Worm (Caenorhabditis elegans): Measurements from ENCODE around the gene pink-1.
A peak's percentile ranks its signal among the peaks of the same experiment; 100 is the strongest.

pink-1 gene

DNA sequence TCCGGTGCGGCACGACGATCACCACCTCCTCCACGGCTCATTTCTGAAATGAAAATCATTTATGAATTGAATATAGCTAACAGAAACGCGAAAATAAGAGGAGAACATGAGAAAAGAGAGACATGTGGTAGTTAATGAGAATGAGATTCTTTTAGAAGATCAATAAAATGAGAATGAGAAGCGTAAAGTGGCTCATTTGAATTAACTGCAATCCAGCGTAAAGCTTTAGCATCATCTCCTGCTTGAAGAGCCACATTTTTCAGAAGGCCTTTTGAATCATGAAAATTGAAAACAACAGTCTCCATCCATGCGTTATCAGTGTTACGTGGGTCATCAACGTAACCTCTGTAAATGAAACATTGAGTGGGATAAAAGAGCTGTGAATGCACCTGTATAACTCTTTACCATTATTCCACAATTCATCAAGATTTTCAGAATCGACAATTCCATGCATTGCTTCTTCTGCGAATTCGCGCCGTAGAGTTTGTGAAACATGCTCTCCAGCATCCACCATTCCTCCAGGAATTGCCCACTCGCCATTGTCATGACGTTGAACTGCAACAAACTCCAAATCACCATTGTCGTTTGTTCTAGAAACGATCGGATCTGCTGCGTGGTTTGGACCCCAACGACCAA is 6.6 kb downstream of the pink-1 start, which contains the start of gene rsp-4:
Gene rsp-4 (minus strand): TSS at position 51 of the 636 bp plus-strand sequence.
- TF ChIP-seq dmd-4 (tag; optimal IDR thresholded peaks at IDR 0.05; ENCODE audit: borderline replicate concordance) (no peak), dve-1 (tag; optimal IDR thresholded peaks at IDR 0.05) (no peak), pha-2 (tag; optimal IDR thresholded peaks at IDR 0.05) (no peak), ceh-48 (tag; optimal IDR thresholded peaks at IDR 0.05) (no peak), odd-2 (tag; optimal IDR thresholded peaks at IDR 0.05) (no peak), rnt-1 (tag; optimal IDR thresholded peaks at IDR 0.05) (no peak), syd-9 (tag; optimal IDR thresholded peaks at IDR 0.05) (no peak), pqm-1 (tag; optimal IDR thresholded peaks at IDR 0.05) (no peak)

DNA sequence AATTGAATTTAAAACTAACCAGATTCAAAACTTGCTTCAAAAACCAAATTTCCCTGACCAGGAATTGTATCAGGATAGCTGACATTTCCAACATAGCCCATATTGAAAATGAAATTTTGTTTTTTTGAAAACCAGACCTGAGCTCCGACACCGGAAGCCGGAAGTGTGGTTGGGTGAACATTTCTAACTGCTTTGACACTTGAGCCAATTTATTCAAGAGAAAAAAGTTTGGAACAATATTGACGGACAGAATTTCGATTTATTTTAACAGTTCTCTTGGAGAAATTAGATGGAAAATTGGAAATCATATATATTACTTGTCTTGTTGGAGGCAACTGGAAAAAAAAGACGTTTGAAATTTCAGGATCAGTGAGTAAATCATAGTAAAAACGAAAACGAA is 8.3 kb downstream of the pink-1 start, which contains the start of gene ccpp-6:
Gene ccpp-6 (minus strand): TSS at position 101 of the 400 bp plus-strand sequence.
- TF ChIP-seq lim-6 (tag; optimal IDR thresholded peaks at IDR 0.05) = no peak
- no peak for TF ChIP-seq ztf-16 (tag; optimal IDR thresholded peaks at IDR 0.05)
- no peak for TF ChIP-seq ceh-30 (tag; optimal IDR thresholded peaks at IDR 0.05)
- TF ChIP-seq ceh-24 (tag; optimal IDR thresholded peaks at IDR 0.05) = no peak
- no peak for TF ChIP-seq ceh-19 (GFP tag; optimal IDR thresholded peaks at IDR 0.05)
- no peak for TF ChIP-seq elt-4 (tag; optimal IDR thresholded peaks at IDR 0.05)
- no peak for TF ChIP-seq K02D7.2 (tag; optimal IDR thresholded peaks at IDR 0.05)
- TF ChIP-seq ceh-31 (tag; optimal IDR thresholded peaks at IDR 0.05) = no peak
- TF ChIP-seq dmd-4 (tag; optimal IDR thresholded peaks at IDR 0.05; ENCODE audit: borderline replicate concordance) = no peak
- no peak for TF ChIP-seq unc-86 (tag; optimal IDR thresholded peaks at IDR 0.05)
- TF ChIP-seq elt-2 (tag; optimal IDR thresholded peaks at IDR 0.05) = no peak
- no peak for TF ChIP-seq hlh-8 (tag; optimal IDR thresholded peaks at IDR 0.05)
- no peak for TF ChIP-seq ahr-1 (tag; optimal IDR thresholded peaks at IDR 0.05)
- no peak for TF ChIP-seq pha-2 (tag; optimal IDR thresholded peaks at IDR 0.05)
- no peak for TF ChIP-seq rnt-1 (tag; optimal IDR thresholded peaks at IDR 0.05)
- TF ChIP-seq pat-9 (tag; optimal IDR thresholded peaks at IDR 0.05) = no peak
- TF ChIP-seq fax-1 (tag; optimal IDR thresholded peaks at IDR 0.05) = no peak
- no peak for TF ChIP-seq ets-4 (tag; optimal IDR thresholded peaks at IDR 0.05)
- no peak for TF ChIP-seq ceh-34 (tag; optimal IDR thresholded peaks at IDR 0.05)

DNA sequence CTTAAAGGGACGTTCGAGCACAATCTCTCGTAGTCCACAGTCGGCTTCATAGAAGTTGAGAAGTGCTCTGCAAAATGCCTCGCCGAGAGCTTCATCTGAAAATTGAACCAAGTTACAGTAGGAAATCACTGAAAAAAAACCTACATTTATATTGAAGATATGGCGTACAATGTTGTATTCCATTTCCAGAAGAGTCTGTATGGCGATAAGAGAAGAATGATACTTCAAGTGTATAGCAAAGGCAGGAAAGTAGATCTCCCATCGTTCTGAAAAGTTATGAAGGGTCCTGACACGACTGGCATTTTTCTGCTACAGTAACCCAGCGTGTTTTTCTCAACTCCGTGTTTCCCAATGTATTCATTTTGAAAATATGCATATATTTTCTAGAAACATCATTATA is 11.2 kb downstream of the pink-1 start:
- TF ChIP-seq pax-1 (tag; optimal IDR thresholded peaks at IDR 0.05) = no peak
- TF ChIP-seq ceh-48 (tag; optimal IDR thresholded peaks at IDR 0.05) = no peak
- no peak for TF ChIP-seq ceh-14 (tag; optimal IDR thresholded peaks at IDR 0.05)
- TF ChIP-seq hlh-8 (tag; optimal IDR thresholded peaks at IDR 0.05) = no peak
- TF ChIP-seq nhr-232 (tag; optimal IDR thresholded peaks at IDR 0.05) = no peak
- no peak for TF ChIP-seq elt-4 (tag; optimal IDR thresholded peaks at IDR 0.05)
- TF ChIP-seq ttx-3 (tag; optimal IDR thresholded peaks at IDR 0.05) = no peak
- TF ChIP-seq F13H6.1 (tag; optimal IDR thresholded peaks at IDR 0.05) = no peak
- TF ChIP-seq fax-1 (tag; optimal IDR thresholded peaks at IDR 0.05) = no peak
- no peak for TF ChIP-seq ceh-19 (GFP tag; optimal IDR thresholded peaks at IDR 0.05)
- TF ChIP-seq unc-3 (GFP tag; conservative IDR thresholded peaks at IDR 0.05) = no peak
- TF ChIP-seq unc-3 (tag; optimal IDR thresholded peaks at IDR 0.05) = no peak
- TF ChIP-seq sox-4 (tag; optimal IDR thresholded peaks at IDR 0.05) = no peak
- TF ChIP-seq lim-6 (tag; optimal IDR thresholded peaks at IDR 0.05) = no peak
- TF ChIP-seq zip-5 (tag; optimal IDR thresholded peaks at IDR 0.05) = no peak
- TF ChIP-seq tbx-7 (tag; optimal IDR thresholded peaks at IDR 0.05) = no peak

DNA sequence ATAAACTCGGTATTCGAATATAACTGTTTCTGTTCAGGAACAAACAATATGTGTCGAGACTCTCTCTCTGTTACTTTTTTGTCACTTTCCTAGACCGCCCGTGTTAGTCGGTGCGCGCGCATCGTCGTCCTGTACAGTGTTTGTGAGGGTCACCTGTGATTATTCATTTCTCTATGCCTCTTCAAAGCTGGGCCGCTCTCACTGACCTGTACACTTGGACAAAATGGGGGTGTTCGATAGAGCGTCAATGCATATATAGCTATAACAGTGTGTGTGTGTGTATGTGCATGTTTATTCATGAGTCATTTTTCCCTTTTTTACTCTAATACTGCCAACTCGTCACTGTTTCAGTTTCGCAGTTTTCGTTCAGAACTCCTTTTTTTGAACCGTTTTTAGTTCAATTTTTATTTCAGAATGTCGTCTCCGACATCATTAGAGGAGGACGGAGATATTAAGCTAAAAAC is 15.8 kb downstream of the pink-1 start, which contains the start of gene pkc-3:
Gene pkc-3 (plus strand): TSS at position 414 of the 464 bp plus-strand sequence.
- TF ChIP-seq pax-1 (tag; optimal IDR thresholded peaks at IDR 0.05) (peak; percentile 26), ceh-2 (tag; optimal IDR thresholded peaks at IDR 0.05) (peak; percentile 9), syd-9 (tag; optimal IDR thresholded peaks at IDR 0.05) (no peak), T23F11.4 (GFP tag; optimal IDR thresholded peaks at IDR 0.05) (peak; percentile 26), hlh-30 (tag; optimal IDR thresholded peaks at IDR 0.05; ENCODE audit: insufficient read depth) (peak; percentile 2), elt-2 (tag; optimal IDR thresholded peaks at IDR 0.05) (peak; percentile 74), dve-1 (tag; optimal IDR thresholded peaks at IDR 0.05) (peak; percentile 4), ceh-48 (tag; optimal IDR thresholded peaks at IDR 0.05) (no peak), hlh-8 (tag; optimal IDR thresholded peaks at IDR 0.05) (no peak), nfya-1 (tag; optimal IDR thresholded peaks at IDR 0.05) (peak; percentile 34), ama-1 (optimal IDR thresholded peaks at IDR 0.05) (peak; percentile 43), tbx-2 (tag; optimal IDR thresholded peaks at IDR 0.05) (peak; percentile 14), unc-42 (tag; optimal IDR thresholded peaks at IDR 0.05) (no peak), F13H6.1 (tag; optimal IDR thresholded peaks at IDR 0.05) (no peak)
